Worm (Caenorhabditis elegans) whole organism, mixed stage, embryonic: ENCODE measurements around the gene K02E2.11.

ENCODE experiments used
- blmp-1 ChIP-seq: fragments of 150-350 bp; optimal IDR thresholded peaks from 2 replicates; lab custom pipeline; 2014; ENCODE audit warnings: missing biosample characterization, missing genetic modification characterization
- elt-1 ChIP-seq: sonication (generic microtip); optimal IDR thresholded peaks from 2 replicates; lab custom pipeline; 2017; ENCODE audit warnings: missing genetic modification characterization, mild to moderate bottlenecking, missing compliant biosample characterization, antibody characterized with exemption, moderate library complexity, borderline replicate concordance; ENCODE audit not compliant: insufficient read depth
- elt-3 ChIP-seq: fragments of 150-350 bp; optimal IDR thresholded peaks from 2 replicates; lab custom pipeline; 2014; ENCODE audit warnings: missing biosample characterization, missing genetic modification characterization
- lin-13 ChIP-seq: fragments of 150-350 bp; optimal IDR thresholded peaks from 2 replicates; lab custom pipeline; 2014; ENCODE audit warnings: missing biosample characterization, missing genetic modification characterization
- nhr-237 ChIP-seq: fragments of 150-350 bp; optimal IDR thresholded peaks from 2 replicates; lab custom pipeline; 2014; ENCODE audit warnings: missing biosample characterization, missing genetic modification characterization
- nhr-28 ChIP-seq: fragments of 150-350 bp; optimal IDR thresholded peaks from 2 replicates; lab custom pipeline; 2014; ENCODE audit warnings: missing biosample characterization, missing genetic modification characterization
- unc-120 ChIP-seq: sonication (generic microtip); optimal IDR thresholded peaks from 2 replicates; lab custom pipeline; 2017; ENCODE audit warnings: missing genetic modification characterization, missing compliant biosample characterization; ENCODE audit not compliant: poor library complexity, severe bottlenecking
- unc-39 ChIP-seq: fragments of 150-350 bp; optimal IDR thresholded peaks from 2 replicates; lab custom pipeline; 2014; ENCODE audit warnings: missing biosample characterization, missing genetic modification characterization
- unc-62 ChIP-seq: fragments of 150-350 bp; optimal IDR thresholded peaks from 2 replicates; lab custom pipeline; 2014; ENCODE audit warnings: missing biosample characterization, missing genetic modification reagents, missing genetic modification characterization

DNA sequence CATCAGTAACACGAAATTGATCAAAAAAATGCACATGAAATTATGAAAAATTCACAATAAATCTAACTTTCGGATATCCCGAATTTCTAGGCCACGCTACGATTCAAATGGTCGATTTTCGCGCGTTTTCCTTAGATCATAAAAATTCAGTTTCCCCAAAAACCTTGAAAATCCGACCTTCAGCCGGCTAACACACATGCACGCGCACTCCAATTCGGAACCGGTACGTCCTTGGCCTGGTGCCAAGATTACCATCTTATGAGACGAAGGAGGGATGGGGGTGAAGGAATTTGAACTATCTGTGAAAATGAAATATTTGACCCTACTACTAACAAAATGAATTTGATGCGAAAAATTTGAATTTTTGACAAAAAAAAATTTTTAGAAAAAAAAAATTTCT lies 39.6 kb downstream of the K02E2.11 start:
- no peak for TF ChIP-seq nhr-237 (tag; lab: Kevin White, UChicago)
- no peak for TF ChIP-seq elt-3
- no peak for TF ChIP-seq blmp-1 (tag; lab: Kevin White, UChicago)
- no peak for TF ChIP-seq nhr-28
- no peak for TF ChIP-seq unc-120
- peak; percentile 5 for TF ChIP-seq elt-1 (tag; lab: Kevin White, UChicago)
- TF ChIP-seq unc-62: no peak
- TF ChIP-seq unc-39: no peak
- TF ChIP-seq lin-13 (tag; lab: Kevin White, UChicago): no peak
